Fruit fly (Drosophila melanogaster) whole organism, embryonic: ENCODE data around the gene NK7.1.

ENCODE experiments used
- Adf1 ChIP-seq: fragments of 200-800 bp; sonication (Bioruptor generic); IDR thresholded peaks from 2 replicates; pipeline ENCODE4 v1.3.6; 2022; ENCODE audit warnings: missing biosample characterization, missing genetic modification characterization
- Aef1 ChIP-seq: fragments of 200-800 bp; sonication (Bioruptor generic); IDR thresholded peaks from 3 replicates; pipeline ENCODE4 v1.3.6; 2022; ENCODE audit warnings: missing biosample characterization, missing genetic modification characterization
- B-H2 ChIP-seq: fragments of 200-800 bp; sonication (Bioruptor generic); optimal IDR thresholded peaks from 2 replicates; lab custom pipeline; 2018; ENCODE audit warnings: missing biosample characterization, mild to moderate bottlenecking, missing genetic modification characterization
- BtbVII ChIP-seq: fragments of 200-800 bp; sonication (Bioruptor generic); optimal IDR thresholded peaks from 3 replicates; lab custom pipeline; 2017; ENCODE audit warnings: missing biosample characterization, mild to moderate bottlenecking, missing genetic modification characterization
- CG10147 ChIP-seq: fragments of 200-800 bp; sonication (Bioruptor generic); optimal IDR thresholded peaks from 2 replicates; lab custom pipeline; 2019; ENCODE audit warnings: missing biosample characterization, mild to moderate bottlenecking, missing genetic modification characterization, moderate library complexity
- CG10979 ChIP-seq: fragments of 200-800 bp; sonication (Bioruptor generic); optimal IDR thresholded peaks from 2 replicates; lab custom pipeline; 2018; ENCODE audit warnings: missing biosample characterization, mild to moderate bottlenecking, missing genetic modification characterization, moderate library complexity
- CG12219 ChIP-seq: fragments of 200-800 bp; sonication (Bioruptor generic); optimal IDR thresholded peaks from 3 replicates; lab custom pipeline; 2018; ENCODE audit warnings: missing biosample characterization, mild to moderate bottlenecking, missing genetic modification characterization
- CG13287 ChIP-seq: fragments of 200-800 bp; sonication (Bioruptor generic); IDR thresholded peaks from 2 replicates; pipeline ENCODE4 v1.3.6; 2022; ENCODE audit warnings: missing biosample characterization, missing genetic modification characterization; ENCODE audit not compliant: partially characterized antibody
- CG15514 ChIP-seq: fragments of 200-800 bp; sonication (Bioruptor generic); optimal IDR thresholded peaks from 3 replicates; lab custom pipeline; 2017; ENCODE audit warnings: missing biosample characterization, missing genetic modification characterization, mild to moderate bottlenecking, moderate library complexity, missing genetic modification reagents
- CG15601 ChIP-seq: fragments of 200-800 bp; sonication (Bioruptor generic); optimal IDR thresholded peaks from 3 replicates; lab custom pipeline; 2019; ENCODE audit warnings: missing biosample characterization, mild to moderate bottlenecking, missing genetic modification characterization, moderate library complexity
- CG16863 ChIP-seq: fragments of 200-800 bp; sonication (Bioruptor generic); optimal IDR thresholded peaks from 3 replicates; lab custom pipeline; 2016; ENCODE audit warnings: missing biosample characterization, missing genetic modification characterization
- CG17568 ChIP-seq: fragments of 200-800 bp; sonication (Bioruptor generic); optimal IDR thresholded peaks from 2 replicates; lab custom pipeline; 2018; ENCODE audit warnings: missing biosample characterization, mild to moderate bottlenecking, missing genetic modification characterization, moderate library complexity
- CG31388 ChIP-seq: fragments of 200-800 bp; sonication (Bioruptor generic); optimal IDR thresholded peaks from 2 replicates; lab custom pipeline; 2016; ENCODE audit warnings: missing biosample characterization, missing genetic modification characterization
- CG4617 ChIP-seq: fragments of 200-800 bp; sonication (Bioruptor generic); optimal IDR thresholded peaks from 3 replicates; lab custom pipeline; 2016; ENCODE audit warnings: missing biosample characterization, missing genetic modification characterization, borderline replicate concordance
- CG4730 ChIP-seq: fragments of 200-800 bp; sonication (Bioruptor generic); IDR thresholded peaks from 2 replicates; pipeline ENCODE4 v1.3.6; 2022; ENCODE audit warnings: missing biosample characterization, missing genetic modification characterization
- CG5953 ChIP-seq: fragments of 200-800 bp; sonication (Bioruptor generic); IDR thresholded peaks from 2 replicates; pipeline ENCODE4 v1.3.6; 2022; ENCODE audit warnings: missing biosample characterization, missing genetic modification characterization
- CG7745 ChIP-seq: fragments of 200-800 bp; sonication (Bioruptor generic); optimal IDR thresholded peaks from 2 replicates; lab custom pipeline; 2018; ENCODE audit warnings: missing biosample characterization, mild to moderate bottlenecking, missing genetic modification characterization, moderate library complexity
- CG8765 ChIP-seq: fragments of 200-800 bp; sonication (Bioruptor generic); IDR thresholded peaks from 2 replicates; pipeline ENCODE4 v1.3.6; 2022; ENCODE audit warnings: missing biosample characterization, missing genetic modification characterization
- CG9876 ChIP-seq: fragments of 200-800 bp; sonication (Bioruptor generic); optimal IDR thresholded peaks from 2 replicates; lab custom pipeline; 2016; ENCODE audit warnings: missing biosample characterization, missing genetic modification characterization
- Elba2 ChIP-seq: fragments of 200-800 bp; sonication (Bioruptor generic); optimal IDR thresholded peaks from 3 replicates; lab custom pipeline; 2016; ENCODE audit warnings: missing biosample characterization, missing genetic modification characterization
- GATAe ChIP-seq: fragments of 200-800 bp; sonication (Bioruptor generic); conservative IDR thresholded peaks from 2 replicates; pipeline ENCODE4 v1.3.6; 2022; ENCODE audit warnings: missing biosample characterization, missing genetic modification characterization
- Hand ChIP-seq: fragments of 200-800 bp; sonication (Bioruptor generic); optimal IDR thresholded peaks from 2 replicates; lab custom pipeline; 2017; ENCODE audit warnings: mild to moderate bottlenecking, missing biosample characterization, missing genetic modification reagents, missing genetic modification characterization
- HmgZ ChIP-seq: fragments of 200-800 bp; sonication (Bioruptor generic); optimal IDR thresholded peaks from 2 replicates; lab custom pipeline; 2018; ENCODE audit warnings: missing biosample characterization, mild to moderate bottlenecking, missing genetic modification characterization
- Mrtf ChIP-seq: fragments of 200-800 bp; sonication (Bioruptor generic); IDR thresholded peaks from 3 replicates; pipeline ENCODE4 v1.3.6; 2022; ENCODE audit warnings: missing biosample characterization, missing genetic modification characterization
- Rx ChIP-seq: fragments of 200-800 bp; sonication (Bioruptor generic); IDR thresholded peaks from 2 replicates; pipeline ENCODE4 v1.3.6; 2022; ENCODE audit warnings: missing biosample characterization, missing genetic modification characterization
- Side ChIP-seq: fragments of 200-800 bp; sonication (Bioruptor generic); optimal IDR thresholded peaks from 2 replicates; lab custom pipeline; 2016; ENCODE audit warnings: missing biosample characterization, missing genetic modification characterization
- Sin3A ChIP-seq: fragments of >200 bp; optimal IDR thresholded peaks from 2 replicates; lab custom pipeline; 2018
- ap ChIP-seq: fragments of 200-800 bp; sonication (Bioruptor generic); IDR thresholded peaks from 2 replicates; pipeline ENCODE4 v1.3.6; 2022; ENCODE audit warnings: missing biosample characterization, missing genetic modification characterization
- ash1 ChIP-seq: fragments of 200-800 bp; sonication (Bioruptor generic); optimal IDR thresholded peaks from 2 replicates; lab custom pipeline; 2018; ENCODE audit warnings: missing biosample characterization, mild to moderate bottlenecking, missing genetic modification characterization
- caup ChIP-seq: fragments of 200-800 bp; sonication (Bioruptor generic); optimal IDR thresholded peaks from 3 replicates; lab custom pipeline; 2017; ENCODE audit warnings: missing biosample characterization, mild to moderate bottlenecking, missing genetic modification characterization, moderate library complexity; ENCODE audit not compliant: severe bottlenecking
- chif ChIP-seq, 2 experiments: fragments of 200-800 bp; sonication (Bioruptor generic); optimal IDR thresholded peaks; 3 replicates each; lab custom pipeline; 2016; ENCODE audit warnings: missing biosample characterization in 2 of 2, missing genetic modification characterization in 2 of 2
- crol ChIP-seq: fragments of 200-800 bp; sonication (Bioruptor generic); IDR thresholded peaks from 2 replicates; pipeline ENCODE4 v1.3.6; 2022; ENCODE audit warnings: missing biosample characterization, missing genetic modification characterization
- cwo ChIP-seq: fragments of 200-800 bp; sonication (Bioruptor generic); optimal IDR thresholded peaks from 3 replicates; lab custom pipeline; 2017; ENCODE audit warnings: missing biosample characterization, missing genetic modification characterization, mild to moderate bottlenecking, moderate library complexity, missing genetic modification reagents
- dmrt11E ChIP-seq: fragments of 200-800 bp; sonication (Bioruptor generic); optimal IDR thresholded peaks from 3 replicates; lab custom pipeline; 2018; ENCODE audit warnings: missing biosample characterization, mild to moderate bottlenecking, missing genetic modification characterization, moderate library complexity
- eve ChIP-seq, 2 experiments: fragments of >200 bp; optimal IDR thresholded peaks; 2 replicates each; lab custom pipeline; 2017; ENCODE audit warnings: missing biosample characterization in 2 of 2, missing genetic modification characterization in 2 of 2
- gfzf ChIP-seq: fragments of 200-800 bp; sonication (Bioruptor generic); optimal IDR thresholded peaks from 2 replicates; lab custom pipeline; 2016; ENCODE audit warnings: missing biosample characterization, mild to moderate bottlenecking, missing genetic modification characterization, moderate library complexity
- h ChIP-seq: fragments of >200 bp; optimal IDR thresholded peaks from 2 replicates; lab custom pipeline; 2017
- ind ChIP-seq: fragments of 200-800 bp; sonication (Bioruptor generic); optimal IDR thresholded peaks from 3 replicates; lab custom pipeline; 2016; ENCODE audit warnings: missing biosample characterization, missing genetic modification characterization
- kni ChIP-seq: fragments of 200-800 bp; sonication (Bioruptor generic); optimal IDR thresholded peaks from 3 replicates; lab custom pipeline; 2017; ENCODE audit warnings: mild to moderate bottlenecking, missing biosample characterization, missing genetic modification reagents, missing genetic modification characterization
- lmd ChIP-seq: fragments of 200-800 bp; sonication (Bioruptor generic); IDR thresholded peaks from 2 replicates; pipeline ENCODE4 v1.3.6; 2022; ENCODE audit warnings: missing biosample characterization, missing genetic modification characterization
- lov ChIP-seq, 2 experiments: fragments of 200-800 bp in 1 of 2; fragments of >200 bp in 1 of 2; sonication (Bioruptor generic) in 1 of 2; IDR thresholded peaks in 1 of 2; optimal IDR thresholded peaks in 1 of 2; 2 replicates in 1 of 2; 3 replicates in 1 of 2; pipeline versions ENCODE4 v1.3.6 to Lab custom; 2017 to 2022; ENCODE audit warnings: missing biosample characterization in 1 of 2, missing genetic modification characterization in 1 of 2
- maf-S ChIP-seq: fragments of 200-800 bp; sonication (Bioruptor generic); optimal IDR thresholded peaks from 2 replicates; lab custom pipeline; 2016; ENCODE audit warnings: missing biosample characterization, missing genetic modification characterization
- nerfin-1 ChIP-seq: fragments of 200-800 bp; sonication (Bioruptor generic); optimal IDR thresholded peaks from 3 replicates; lab custom pipeline; 2019; ENCODE audit warnings: missing biosample characterization, mild to moderate bottlenecking, missing genetic modification characterization, moderate library complexity
- org-1 ChIP-seq: fragments of 200-800 bp; sonication (Bioruptor generic); optimal IDR thresholded peaks from 2 replicates; lab custom pipeline; 2017; ENCODE audit warnings: missing biosample characterization, missing genetic modification characterization
- ro ChIP-seq: fragments of 200-800 bp; sonication (Bioruptor generic); IDR thresholded peaks from 2 replicates; pipeline ENCODE4 v1.3.6; 2022; ENCODE audit warnings: missing biosample characterization, missing genetic modification characterization
- slp2 ChIP-seq: fragments of 200-800 bp; sonication (Bioruptor generic); optimal IDR thresholded peaks from 2 replicates; lab custom pipeline; 2016; ENCODE audit warnings: missing biosample characterization, missing genetic modification characterization
- tup ChIP-seq: fragments of 200-800 bp; sonication (Bioruptor generic); optimal IDR thresholded peaks from 2 replicates; lab custom pipeline; 2016; ENCODE audit warnings: missing biosample characterization, mild to moderate bottlenecking, missing genetic modification characterization, moderate library complexity
- vnd ChIP-seq: fragments of 200-800 bp; sonication (Bioruptor generic); IDR thresholded peaks from 3 replicates; pipeline ENCODE4 v1.3.6; 2022; ENCODE audit warnings: missing biosample characterization, missing genetic modification characterization; ENCODE audit not compliant: partially characterized antibody
- zfh1 ChIP-seq: fragments of 200-800 bp; sonication (Bioruptor generic); IDR thresholded peaks from 3 replicates; pipeline ENCODE4 v1.3.6; 2022; ENCODE audit warnings: missing biosample characterization, missing genetic modification characterization

The NK7.1 gene

DNA sequence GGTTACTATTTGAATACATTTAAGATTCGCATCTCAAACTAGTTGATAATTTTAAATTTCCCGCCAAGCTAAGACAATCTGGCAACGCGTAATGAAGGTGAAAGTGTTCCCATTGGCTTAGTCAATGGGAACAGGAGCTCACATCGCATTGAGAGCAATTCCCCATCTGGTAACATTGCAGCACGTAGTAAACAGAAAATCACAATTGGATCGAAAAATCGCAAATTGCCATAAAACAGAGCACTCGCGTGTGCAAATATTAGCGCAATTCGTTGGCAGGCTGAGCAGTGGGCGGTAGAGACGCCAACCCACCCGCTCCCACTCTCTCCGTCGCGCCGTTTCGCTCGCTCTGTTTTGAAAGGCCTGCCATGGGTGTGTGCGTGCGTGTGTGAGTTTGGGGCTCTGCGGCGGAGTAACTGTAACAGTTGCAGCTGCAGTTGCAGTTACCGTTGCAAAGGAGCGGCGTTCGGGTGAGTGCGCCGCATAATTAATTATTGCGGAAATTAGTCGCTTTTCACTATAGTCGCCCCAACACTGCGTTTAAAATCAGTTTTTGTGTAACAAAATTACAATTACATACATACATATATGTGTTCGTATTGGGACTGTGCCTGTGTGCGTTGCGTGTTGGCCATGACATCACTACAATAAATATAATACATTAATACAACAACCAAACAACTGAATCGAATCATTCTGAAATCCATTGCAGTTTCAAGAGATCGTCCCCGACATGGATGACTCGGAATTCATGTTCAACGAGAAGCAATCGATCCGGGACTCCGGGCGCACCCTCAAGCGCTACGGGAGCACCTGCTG lies 74.5 kb downstream of the NK7.1 start (continued):
- TF ChIP-seq CG4617 (GFP tag; lab: Kevin White, UChicago): peak; percentile 82
- no peak for TF ChIP-seq h (lab: Kevin White, UChicago)
- TF ChIP-seq dmrt11E (tag; lab: Kevin White, UChicago): no peak
- 0 out of 2 replicates have a peak, but pooled peaks have one; percentile 34 for TF ChIP-seq crol
- TF ChIP-seq ind: no peak
- no peak for TF ChIP-seq CG16863 (GFP tag; lab: Kevin White, UChicago)
- TF ChIP-seq CG10979 (tag; lab: Kevin White, UChicago): peak; percentile 3
- peak; percentile 86 for TF ChIP-seq Elba2
- no peak for TF ChIP-seq Adf1 (GFP tag; lab: Robert Waterston, UW)
- 0 out of 2 replicates have a peak, but pooled peaks have one; percentile 23 for TF ChIP-seq CG13287
- peak; percentile 31 for TF ChIP-seq nerfin-1 (tag; lab: Kevin White, UChicago)
- TF ChIP-seq lov (optimal IDR thresholded peaks at IDR 0.05; lab: Kevin White, UChicago): no peak
- TF ChIP-seq lov (GFP tag; IDR thresholded peaks at IDR 0.05; lab: Robert Waterston, UW): 0 out of 3 replicates have a peak, but pooled peaks have one; percentile 3
- TF ChIP-seq ash1: no peak
- no peak for TF ChIP-seq tup
- no peak for TF ChIP-seq slp2 (GFP tag; lab: Kevin White, UChicago)
- TF ChIP-seq HmgZ: no peak
- TF ChIP-seq kni: peak; percentile 94
- no peak for TF ChIP-seq Rx (GFP tag; lab: Robert Waterston, UW)
- TF ChIP-seq maf-S (GFP tag; lab: Kevin White, UChicago): no peak
- TF ChIP-seq Hand (GFP tag; lab: Kevin White, UChicago): no peak
- TF ChIP-seq zfh1 (GFP tag; lab: Robert Waterston, UW): no peak
- no peak for TF ChIP-seq CG8765 (GFP tag; lab: Robert Waterston, UW)
- peak; percentile 4 for TF ChIP-seq Side (GFP tag; lab: Kevin White, UChicago)
- TF ChIP-seq chif (GFP tag; optimal IDR thresholded peaks at IDR 0.05; lab: Kevin White, UChicago): no peak
- peak; percentile 34 for TF ChIP-seq CG15514 (GFP tag; lab: Kevin White, UChicago)
- TF ChIP-seq BtbVII (GFP tag; lab: Kevin White, UChicago): no peak
- TF ChIP-seq CG12219 (GFP tag; lab: Kevin White, UChicago): no peak
- no peak for TF ChIP-seq CG7745 (tag; lab: Kevin White, UChicago)
- TF ChIP-seq caup: no peak
- TF ChIP-seq GATAe (GFP tag; lab: Robert Waterston, UW): no peak
- no peak for TF ChIP-seq lmd (GFP tag; lab: Robert Waterston, UW)
- TF ChIP-seq eve (GFP tag; optimal IDR thresholded peaks at IDR 0.05; lab: Kevin White, UChicago): no peak
- TF ChIP-seq CG15601: no peak
- TF ChIP-seq CG17568 (GFP tag; lab: Kevin White, UChicago): no peak
- no peak for TF ChIP-seq Aef1 (GFP tag; lab: Robert Waterston, UW)
- TF ChIP-seq Sin3A: peak; percentile 7
- no peak for TF ChIP-seq ap (GFP tag; lab: Robert Waterston, UW)
- TF ChIP-seq vnd (GFP tag; lab: Robert Waterston, UW): no peak
- TF ChIP-seq B-H2 (GFP tag; lab: Kevin White, UChicago): no peak
- no peak for TF ChIP-seq Mrtf (GFP tag; lab: Robert Waterston, UW)
- TF ChIP-seq CG5953 (GFP tag; lab: Robert Waterston, UW): no peak
- TF ChIP-seq gfzf: peak; percentile 56
- no peak for TF ChIP-seq org-1 (GFP tag; lab: Kevin White, UChicago)
- TF ChIP-seq CG31388 (GFP tag; lab: Kevin White, UChicago): no peak
- TF ChIP-seq ro: no peak
- TF ChIP-seq CG9876 (GFP tag; lab: Kevin White, UChicago): no peak
- no peak for TF ChIP-seq CG4730
- no peak for TF ChIP-seq CG10147
- no peak for TF ChIP-seq cwo (GFP tag; lab: Kevin White, UChicago)
